Fruit fly (Drosophila melanogaster) whole organism, embryonic: ENCODE measurements around the gene Mdh1.
A peak's percentile ranks its signal among the peaks of the same experiment; 100 is the strongest.

Source experiments
- Antp ChIP-seq: fragments of 200-800 bp; sonication (Bioruptor generic); optimal IDR thresholded peaks from 3 replicates; lab custom pipeline; 2016; ENCODE audit warnings: missing biosample characterization, missing genetic modification characterization
- Asciz ChIP-seq: fragments of 200-800 bp; sonication (Bioruptor generic); optimal IDR thresholded peaks from 2 replicates; lab custom pipeline; 2017; ENCODE audit warnings: missing biosample characterization, mild to moderate bottlenecking, missing genetic modification characterization, missing genetic modification reagents
- Awh ChIP-seq: fragments of 200-800 bp; sonication (Bioruptor generic); IDR thresholded peaks from 2 replicates; pipeline ENCODE4, ENCODE4 v1.3.6; 2022; ENCODE audit warnings: missing biosample characterization, missing genetic modification characterization
- CG10462 ChIP-seq: fragments of 200-800 bp; sonication (Bioruptor generic); optimal IDR thresholded peaks from 2 replicates; lab custom pipeline; 2016; ENCODE audit warnings: missing biosample characterization, missing genetic modification characterization
- CG11723 ChIP-seq: fragments of 200-800 bp; sonication (Bioruptor generic); optimal IDR thresholded peaks from 2 replicates; lab custom pipeline; 2017; ENCODE audit warnings: missing biosample characterization, mild to moderate bottlenecking, missing genetic modification characterization
- CG12071 ChIP-seq: fragments of 200-800 bp; sonication (Bioruptor generic); optimal IDR thresholded peaks from 3 replicates; lab custom pipeline; 2018; ENCODE audit warnings: missing biosample characterization, mild to moderate bottlenecking, missing genetic modification characterization
- CG15269 ChIP-seq: fragments of 200-800 bp; sonication (Bioruptor generic); optimal IDR thresholded peaks from 2 replicates; lab custom pipeline; 2018; ENCODE audit warnings: missing biosample characterization, mild to moderate bottlenecking, missing genetic modification characterization, moderate library complexity
- CG15479 ChIP-seq: fragments of 200-800 bp; sonication (Bioruptor generic); optimal IDR thresholded peaks from 3 replicates; lab custom pipeline; 2019; ENCODE audit warnings: missing biosample characterization, mild to moderate bottlenecking, missing genetic modification characterization, moderate library complexity
- CG17328 ChIP-seq: fragments of 200-800 bp; sonication (Bioruptor generic); IDR thresholded peaks from 2 replicates; pipeline ENCODE4 v1.3.6; 2022; ENCODE audit warnings: missing biosample characterization, missing genetic modification characterization
- CG18011 ChIP-seq: fragments of 200-800 bp; sonication (Bioruptor generic); optimal IDR thresholded peaks from 2 replicates; lab custom pipeline; 2017; ENCODE audit warnings: missing biosample characterization, missing genetic modification characterization, mild to moderate bottlenecking, moderate library complexity, missing genotype
- CG18764 ChIP-seq: fragments of 200-800 bp; sonication (Bioruptor generic); optimal IDR thresholded peaks from 3 replicates; lab custom pipeline; 2016; ENCODE audit warnings: missing biosample characterization, missing genetic modification characterization
- CG2116 ChIP-seq: fragments of 200-800 bp; sonication (Bioruptor generic); optimal IDR thresholded peaks from 3 replicates; lab custom pipeline; 2018; ENCODE audit warnings: missing biosample characterization, mild to moderate bottlenecking, missing genetic modification characterization
- CG2120 ChIP-seq: fragments of 200-800 bp; sonication (Bioruptor generic); optimal IDR thresholded peaks from 3 replicates; lab custom pipeline; 2016; ENCODE audit warnings: missing biosample characterization, missing genetic modification characterization
- CG2202 ChIP-seq: fragments of 200-800 bp; sonication (Bioruptor generic); optimal IDR thresholded peaks from 2 replicates; lab custom pipeline; 2018; ENCODE audit warnings: missing biosample characterization, mild to moderate bottlenecking, missing genetic modification characterization
- CG32772 ChIP-seq: fragments of 200-800 bp; sonication (Bioruptor generic); IDR thresholded peaks from 2 replicates; pipeline ENCODE4 v1.3.6; 2022; ENCODE audit warnings: missing biosample characterization, missing genetic modification characterization
- CG4424 ChIP-seq: fragments of 200-800 bp; sonication (Bioruptor generic); optimal IDR thresholded peaks from 3 replicates; lab custom pipeline; 2016; ENCODE audit warnings: missing biosample characterization, missing genetic modification characterization
- CG9727 ChIP-seq: fragments of 200-800 bp; sonication (Bioruptor generic); optimal IDR thresholded peaks from 3 replicates; lab custom pipeline; 2017; ENCODE audit warnings: missing biosample characterization, mild to moderate bottlenecking, missing genetic modification characterization
- E2f1 ChIP-seq: fragments of 200-800 bp; sonication (Bioruptor generic); IDR thresholded peaks from 2 replicates; pipeline ENCODE4 v1.3.6; 2022; ENCODE audit warnings: missing biosample characterization, missing genetic modification characterization
- Gug ChIP-seq: fragments of 200-800 bp; sonication (Bioruptor generic); IDR thresholded peaks from 4 replicates; pipeline ENCODE4 v1.3.6; 2022; ENCODE audit warnings: missing biosample characterization, missing genetic modification characterization
- HHEX ChIP-seq: fragments of 200-800 bp; sonication (Bioruptor generic); optimal IDR thresholded peaks from 3 replicates; lab custom pipeline; 2017; ENCODE audit warnings: missing biosample characterization, mild to moderate bottlenecking, missing genetic modification characterization, missing genetic modification reagents
- HLH3B ChIP-seq: fragments of 200-800 bp; sonication (Bioruptor generic); IDR thresholded peaks from 2 replicates; pipeline ENCODE4 v1.3.6; 2022; ENCODE audit warnings: missing biosample characterization, missing genetic modification characterization
- HLH54F ChIP-seq: fragments of 200-800 bp; sonication (Bioruptor generic); optimal IDR thresholded peaks from 3 replicates; lab custom pipeline; 2016; ENCODE audit warnings: missing biosample characterization, missing genetic modification characterization
- Lhr ChIP-seq: fragments of 200-800 bp; sonication (Bioruptor generic); optimal IDR thresholded peaks from 3 replicates; lab custom pipeline; 2017; ENCODE audit warnings: mild to moderate bottlenecking, missing biosample characterization, missing genetic modification reagents, missing genetic modification characterization
- MBD-R2 ChIP-seq: fragments of 200-800 bp; sonication (Bioruptor generic); IDR thresholded peaks from 2 replicates; pipeline ENCODE4 v1.3.6; 2022; ENCODE audit warnings: missing biosample characterization, missing genetic modification characterization
- PHDP ChIP-seq: fragments of 200-800 bp; sonication (Bioruptor generic); optimal IDR thresholded peaks from 3 replicates; lab custom pipeline; 2018; ENCODE audit warnings: missing biosample characterization, mild to moderate bottlenecking, missing genetic modification characterization, moderate library complexity
- Ravus ChIP-seq: fragments of 200-800 bp; sonication (Bioruptor generic); IDR thresholded peaks from 2 replicates; pipeline ENCODE4 v1.3.6; 2022; ENCODE audit warnings: missing biosample characterization, missing genetic modification characterization
- Side ChIP-seq: fragments of 200-800 bp; sonication (Bioruptor generic); optimal IDR thresholded peaks from 2 replicates; lab custom pipeline; 2016; ENCODE audit warnings: missing biosample characterization, missing genetic modification characterization
- Six4 ChIP-seq: fragments of 200-800 bp; sonication (Bioruptor generic); optimal IDR thresholded peaks from 2 replicates; lab custom pipeline; 2016; ENCODE audit warnings: missing biosample characterization, missing genetic modification characterization
- Sox100B ChIP-seq: fragments of 200-800 bp; sonication (Bioruptor generic); optimal IDR thresholded peaks from 3 replicates; lab custom pipeline; 2018; ENCODE audit warnings: missing biosample characterization, mild to moderate bottlenecking, missing genetic modification characterization
- Sry-δ ChIP-seq: fragments of 200-800 bp; sonication (Bioruptor generic); optimal IDR thresholded peaks from 2 replicates; lab custom pipeline; 2016; ENCODE audit warnings: missing biosample characterization, missing genetic modification characterization
- Usf ChIP-seq: fragments of 200-800 bp; sonication (Bioruptor generic); optimal IDR thresholded peaks from 2 replicates; lab custom pipeline; 2017; ENCODE audit warnings: missing genotype, missing biosample characterization, missing genetic modification characterization
- abd-A ChIP-seq: fragments of 200-800 bp; sonication (Bioruptor generic); optimal IDR thresholded peaks from 3 replicates; lab custom pipeline; 2019; ENCODE audit warnings: missing biosample characterization, mild to moderate bottlenecking, missing genetic modification characterization, moderate library complexity
- az2 ChIP-seq: fragments of 200-800 bp; sonication (Bioruptor generic); optimal IDR thresholded peaks from 3 replicates; lab custom pipeline; 2016; ENCODE audit warnings: missing biosample characterization, missing genetic modification characterization
- bowl ChIP-seq: fragments of 200-800 bp; sonication (Bioruptor generic); IDR thresholded peaks from 2 replicates; pipeline ENCODE4 v1.3.6; 2022; ENCODE audit warnings: missing biosample characterization, missing genetic modification characterization
- cas ChIP-seq: fragments of 200-800 bp; sonication (Bioruptor generic); IDR thresholded peaks from 2 replicates; pipeline ENCODE4 v1.3.6; 2022; ENCODE audit warnings: missing biosample characterization, missing genetic modification characterization
- grau ChIP-seq: fragments of 200-800 bp; optimal IDR thresholded peaks from 3 replicates; lab custom pipeline; 2019; ENCODE audit warnings: missing biosample characterization, mild to moderate bottlenecking, missing genetic modification characterization, moderate library complexity
- hb ChIP-seq: fragments of 200-800 bp; sonication (Bioruptor generic); IDR thresholded peaks from 3 replicates; pipeline ENCODE4 v1.3.6; 2022; ENCODE audit warnings: missing biosample characterization, missing genetic modification characterization; ENCODE audit not compliant: partially characterized antibody
- jigr1 ChIP-seq: fragments of 200-800 bp; sonication (Bioruptor generic); IDR thresholded peaks from 3 replicates; pipeline ENCODE4 v1.3.6; 2022; ENCODE audit warnings: missing biosample characterization, missing genetic modification characterization
- ken ChIP-seq: fragments of 200-800 bp; sonication (Bioruptor generic); IDR thresholded peaks from 3 replicates; pipeline ENCODE4 v1.3.6; 2022; ENCODE audit warnings: missing biosample characterization, missing genetic modification characterization
- mirr ChIP-seq: fragments of 200-800 bp; sonication (Bioruptor generic); optimal IDR thresholded peaks from 3 replicates; lab custom pipeline; 2018; ENCODE audit warnings: missing biosample characterization, mild to moderate bottlenecking, missing genetic modification characterization
- nau ChIP-seq: fragments of 200-800 bp; sonication (Bioruptor generic); optimal IDR thresholded peaks from 3 replicates; lab custom pipeline; 2017; ENCODE audit warnings: missing biosample characterization, mild to moderate bottlenecking, missing genetic modification characterization, missing genetic modification reagents
- nmo ChIP-seq: fragments of 200-800 bp; sonication (Bioruptor generic); optimal IDR thresholded peaks from 2 replicates; lab custom pipeline; 2018; ENCODE audit warnings: missing biosample characterization, mild to moderate bottlenecking, missing genetic modification characterization, moderate library complexity
- nom ChIP-seq: fragments of 200-800 bp; sonication (Bioruptor generic); optimal IDR thresholded peaks from 2 replicates; lab custom pipeline; 2017; ENCODE audit warnings: missing biosample characterization, missing genetic modification characterization, mild to moderate bottlenecking, moderate library complexity, missing genetic modification reagents
- org-1 ChIP-seq: fragments of 200-800 bp; sonication (Bioruptor generic); optimal IDR thresholded peaks from 2 replicates; lab custom pipeline; 2017; ENCODE audit warnings: missing biosample characterization, missing genetic modification characterization
- p53 ChIP-seq: fragments of 200-800 bp; sonication (Bioruptor generic); optimal IDR thresholded peaks from 2 replicates; lab custom pipeline; 2016; ENCODE audit warnings: missing biosample characterization, missing genetic modification characterization
- prd ChIP-seq, 3 experiments: fragments of >200 bp in 2 of 3; fragments of 200-800 bp in 1 of 3; sonication (Bioruptor generic) in 1 of 3; optimal IDR thresholded peaks in 2 of 3; IDR thresholded peaks in 1 of 3; 2 replicates in 2 of 3; 3 replicates in 1 of 3; pipeline versions ENCODE4 v1.3.6 to Lab custom; 2017 to 2022; ENCODE audit warnings: missing biosample characterization in 1 of 3, missing genetic modification characterization in 1 of 3
- run ChIP-seq: fragments of 200-800 bp; sonication (Bioruptor generic); optimal IDR thresholded peaks from 3 replicates; lab custom pipeline; 2018; ENCODE audit warnings: missing biosample characterization, mild to moderate bottlenecking, missing genetic modification characterization
- tx ChIP-seq: fragments of 200-800 bp; sonication (Bioruptor generic); optimal IDR thresholded peaks from 2 replicates; lab custom pipeline; 2016; ENCODE audit warnings: missing biosample characterization, missing genetic modification characterization
- wor ChIP-seq: fragments of 200-800 bp; sonication (Bioruptor generic); IDR thresholded peaks from 2 replicates; pipeline ENCODE4 v1.3.6; 2022; ENCODE audit warnings: missing biosample characterization, missing genetic modification characterization

The Mdh1 gene

dm6 chr2L:10430802-10431476, 34.8 kb upstream of the Mdh1 start, which contains the start of the genes Bug22 and TfIIB (continued):
- TF ChIP-seq hb (GFP tag; lab: Robert Waterston, UW), result no peak
- peak; percentile 37 for TF ChIP-seq CG10462 (GFP tag; lab: Kevin White, UChicago)
- TF ChIP-seq abd-A (tag; lab: Kevin White, UChicago), result no peak
- no peak for TF ChIP-seq Usf (GFP tag; lab: Kevin White, UChicago)
- peak; percentile 37 for TF ChIP-seq Side
- peak; percentile 73 for TF ChIP-seq grau (tag; lab: Kevin White, UChicago)
- no peak for TF ChIP-seq p53 (GFP tag; lab: Kevin White, UChicago)
- TF ChIP-seq CG2116 (GFP tag; lab: Kevin White, UChicago), result peak; percentile 75
- 0 out of 2 replicates have a peak, but pooled peaks have one; percentile 37 for TF ChIP-seq Awh (GFP tag; lab: Robert Waterston, UW)
- TF ChIP-seq tx (GFP tag; lab: Kevin White, UChicago), result peak; percentile 46
- peak; percentile 26 for TF ChIP-seq Lhr (GFP tag; lab: Kevin White, UChicago)
- TF ChIP-seq Sox100B, result peak; percentile 39
- TF ChIP-seq E2f1 (GFP tag; lab: Robert Waterston, UW), result 0 out of 2 replicates have a peak, but pooled peaks have one; percentile 12
- peak; percentile 83 for TF ChIP-seq HLH54F (GFP tag; lab: Kevin White, UChicago)
- TF ChIP-seq Ravus (GFP tag; lab: Robert Waterston, UW), result peak; percentile 19; the same call in 1 of the 2 replicates
- TF ChIP-seq CG2120 (GFP tag; lab: Kevin White, UChicago), result peak; percentile 86
- peak; percentile 62 for TF ChIP-seq nom (GFP tag; lab: Kevin White, UChicago)
- TF ChIP-seq Gug, result peak; percentile 65; the same call in 2 of the 4 replicates
- peak; percentile 45 for TF ChIP-seq mirr
- TF ChIP-seq PHDP (tag; lab: Kevin White, UChicago), result peak; percentile 73
- no peak for TF ChIP-seq run (tag; lab: Kevin White, UChicago)
- TF ChIP-seq jigr1, result no peak
- peak; percentile 72 for TF ChIP-seq CG9727 (GFP tag; lab: Kevin White, UChicago)
- peak; percentile 61 for TF ChIP-seq CG18011 (GFP tag; lab: Kevin White, UChicago)
- peak; percentile 62 for TF ChIP-seq CG18764
- TF ChIP-seq Antp (GFP tag; lab: Kevin White, UChicago), result peak; percentile 71
- peak; percentile 70; the same call in 2 of the 3 replicates for TF ChIP-seq ken (GFP tag; lab: Robert Waterston, UW)
- peak; percentile 21 for TF ChIP-seq CG2202 (tag; lab: Kevin White, UChicago)
- peak; percentile 94 for TF ChIP-seq CG11723
- peak; percentile 71; the same call in 1 of the 2 replicates for TF ChIP-seq CG17328 (GFP tag; lab: Robert Waterston, UW)
- no peak for TF ChIP-seq wor (GFP tag; lab: Robert Waterston, UW)
- no peak for TF ChIP-seq CG12071 (GFP tag; lab: Kevin White, UChicago)
- peak; percentile 76 for TF ChIP-seq az2 (GFP tag; lab: Kevin White, UChicago)
- peak; percentile 58 for TF ChIP-seq HLH3B (GFP tag; lab: Robert Waterston, UW)
- no peak for TF ChIP-seq bowl (GFP tag; lab: Robert Waterston, UW)
- no peak for TF ChIP-seq CG15269
- no peak for TF ChIP-seq cas
- peak; percentile 45; the same call in 1 of the 2 replicates for TF ChIP-seq CG32772 (GFP tag; lab: Robert Waterston, UW)
- no peak for TF ChIP-seq org-1 (GFP tag; lab: Kevin White, UChicago)
- peak; percentile 74 for TF ChIP-seq Sry-δ (GFP tag; lab: Kevin White, UChicago)
- peak; percentile 37 for TF ChIP-seq Asciz (GFP tag; lab: Kevin White, UChicago)
- TF ChIP-seq nmo (GFP tag; lab: Kevin White, UChicago), result peak; percentile 77
- peak; percentile 55 for TF ChIP-seq Six4
- TF ChIP-seq CG15479 (GFP tag; lab: Kevin White, UChicago), result no peak
- no peak for TF ChIP-seq prd (optimal IDR thresholded peaks at IDR 0.05; lab: Kevin White, UChicago)
- TF ChIP-seq prd (GFP tag; IDR thresholded peaks at IDR 0.05; lab: Robert Waterston, UW), result peak; percentile 68; the same call in 2 of the 3 replicates
- peak; percentile 89 for TF ChIP-seq MBD-R2
- TF ChIP-seq HHEX (GFP tag; lab: Kevin White, UChicago), result peak; percentile 48
- peak; percentile 3 for TF ChIP-seq nau (GFP tag; lab: Kevin White, UChicago)
- peak; percentile 75 for TF ChIP-seq CG4424
